Fruit fly (Drosophila melanogaster) whole organism, embryonic: ENCODE results near the gene H2.0.
A peak's percentile ranks its signal among the peaks of the same experiment; 100 is the strongest.

Source experiments
- Abd-B ChIP-seq: fragments of 200-800 bp; sonication (Bioruptor generic); optimal IDR thresholded peaks from 2 replicates; lab custom pipeline; 2018; ENCODE audit warnings: missing biosample characterization, mild to moderate bottlenecking, missing genetic modification characterization, moderate library complexity
- CG11085 ChIP-seq: fragments of 200-800 bp; sonication (Bioruptor generic); IDR thresholded peaks from 2 replicates; pipeline ENCODE4 v1.3.6; 2022; ENCODE audit warnings: missing biosample characterization, missing genetic modification characterization
- CG12155 ChIP-seq: fragments of 200-800 bp; sonication (Bioruptor generic); optimal IDR thresholded peaks from 3 replicates; lab custom pipeline; 2016; ENCODE audit warnings: missing biosample characterization, missing genetic modification characterization
- CG12299 ChIP-seq: fragments of 200-800 bp; sonication (Bioruptor generic); optimal IDR thresholded peaks from 2 replicates; lab custom pipeline; 2018; ENCODE audit warnings: missing biosample characterization, mild to moderate bottlenecking, missing genetic modification characterization
- CG13775 ChIP-seq: fragments of 200-800 bp; sonication (Bioruptor generic); optimal IDR thresholded peaks from 3 replicates; lab custom pipeline; 2017; ENCODE audit warnings: missing biosample characterization, mild to moderate bottlenecking, missing genetic modification characterization
- CG14014 ChIP-seq: fragments of 200-800 bp; sonication (Bioruptor generic); IDR thresholded peaks from 2 replicates; pipeline ENCODE4 v1.3.6; 2022; ENCODE audit warnings: missing biosample characterization, missing genetic modification characterization
- CG14667 ChIP-seq: fragments of 200-800 bp; sonication (Bioruptor generic); IDR thresholded peaks from 2 replicates; pipeline ENCODE4 v1.3.6; 2022; ENCODE audit warnings: missing biosample characterization, missing genetic modification characterization
- CG14710 ChIP-seq: fragments of 200-800 bp; sonication (Bioruptor generic); optimal IDR thresholded peaks from 3 replicates; lab custom pipeline; 2019; ENCODE audit warnings: missing biosample characterization, mild to moderate bottlenecking, missing genetic modification characterization, moderate library complexity
- CG1603 ChIP-seq: fragments of 200-800 bp; sonication (Bioruptor generic); optimal IDR thresholded peaks from 2 replicates; lab custom pipeline; 2019; ENCODE audit warnings: missing biosample characterization, mild to moderate bottlenecking, missing genetic modification characterization, moderate library complexity
- CG17829 ChIP-seq: fragments of 200-800 bp; optimal IDR thresholded peaks from 2 replicates; lab custom pipeline; 2019; ENCODE audit warnings: missing biosample characterization, mild to moderate bottlenecking, missing genetic modification characterization, moderate library complexity
- CG18619 ChIP-seq: fragments of 200-800 bp; sonication (Bioruptor generic); optimal IDR thresholded peaks from 3 replicates; lab custom pipeline; 2017; ENCODE audit warnings: missing biosample characterization, mild to moderate bottlenecking, missing genetic modification characterization
- CG18764 ChIP-seq: fragments of 200-800 bp; sonication (Bioruptor generic); optimal IDR thresholded peaks from 3 replicates; lab custom pipeline; 2016; ENCODE audit warnings: missing biosample characterization, missing genetic modification characterization
- CG2129 ChIP-seq: fragments of 200-800 bp; sonication (Bioruptor generic); IDR thresholded peaks from 2 replicates; pipeline ENCODE4 v1.3.6; 2022; ENCODE audit warnings: missing biosample characterization, missing genetic modification characterization; ENCODE audit not compliant: partially characterized antibody
- CG2678 ChIP-seq: fragments of 200-800 bp; sonication (Bioruptor generic); optimal IDR thresholded peaks from 3 replicates; lab custom pipeline; 2019; ENCODE audit warnings: missing biosample characterization, mild to moderate bottlenecking, missing genetic modification characterization, moderate library complexity
- CG30403 ChIP-seq: fragments of 200-800 bp; sonication (Bioruptor generic); optimal IDR thresholded peaks from 3 replicates; lab custom pipeline; 2016; ENCODE audit warnings: missing biosample characterization, missing genetic modification characterization
- CG33213 ChIP-seq: fragments of 200-800 bp; sonication (Bioruptor generic); optimal IDR thresholded peaks from 3 replicates; lab custom pipeline; 2016; ENCODE audit warnings: missing biosample characterization, missing genetic modification characterization
- CG3838 ChIP-seq: fragments of 200-800 bp; sonication (Bioruptor generic); optimal IDR thresholded peaks from 3 replicates; lab custom pipeline; 2016; ENCODE audit warnings: missing biosample characterization, missing genetic modification characterization
- CG4707 ChIP-seq: fragments of 200-800 bp; sonication (Bioruptor generic); optimal IDR thresholded peaks from 2 replicates; lab custom pipeline; 2018; ENCODE audit warnings: missing biosample characterization, mild to moderate bottlenecking, missing genetic modification characterization, moderate library complexity
- CG7745 ChIP-seq: fragments of 200-800 bp; sonication (Bioruptor generic); optimal IDR thresholded peaks from 2 replicates; lab custom pipeline; 2018; ENCODE audit warnings: missing biosample characterization, mild to moderate bottlenecking, missing genetic modification characterization, moderate library complexity
- CG9797 ChIP-seq: fragments of 200-800 bp; sonication (Bioruptor generic); optimal IDR thresholded peaks from 3 replicates; lab custom pipeline; 2018; ENCODE audit warnings: missing biosample characterization, mild to moderate bottlenecking, missing genetic modification characterization
- CkIIα-i1 ChIP-seq: fragments of 200-800 bp; sonication (Bioruptor generic); IDR thresholded peaks from 2 replicates; pipeline ENCODE4 v1.3.6; 2022; ENCODE audit warnings: missing biosample characterization, missing genetic modification characterization
- D ChIP-seq, 2 experiments: fragments of 200-800 bp in 1 of 2; fragments of >200 bp in 1 of 2; sonication (Bioruptor generic) in 1 of 2; optimal IDR thresholded peaks; 2 replicates in 1 of 2; 3 replicates in 1 of 2; lab custom pipeline; 2017; ENCODE audit warnings: mild to moderate bottlenecking in 1 of 2, missing biosample characterization in 1 of 2, missing genetic modification characterization in 1 of 2, missing genetic modification reagents in 1 of 2
- D19A ChIP-seq: fragments of 200-800 bp; optimal IDR thresholded peaks from 3 replicates; lab custom pipeline; 2019; ENCODE audit warnings: missing biosample characterization, mild to moderate bottlenecking, missing genetic modification characterization, moderate library complexity
- Dad ChIP-seq: fragments of 200-800 bp; sonication (Bioruptor generic); optimal IDR thresholded peaks from 3 replicates; lab custom pipeline; 2016; ENCODE audit warnings: missing biosample characterization, missing genetic modification characterization
- Dref ChIP-seq: fragments of 200-800 bp; sonication (Bioruptor generic); IDR thresholded peaks from 2 replicates; pipeline ENCODE4 v1.3.6; 2022; ENCODE audit warnings: missing biosample characterization, missing genetic modification characterization
- Drgx ChIP-seq: fragments of 200-800 bp; sonication (Bioruptor generic); IDR thresholded peaks from 2 replicates; pipeline ENCODE4 v1.3.6; 2022; ENCODE audit warnings: missing biosample characterization, missing genetic modification characterization
- Mad ChIP-seq: fragments of 200-800 bp; sonication (Bioruptor generic); optimal IDR thresholded peaks from 2 replicates; lab custom pipeline; 2016; ENCODE audit warnings: missing biosample characterization, missing genetic modification characterization
- Mrtf ChIP-seq: fragments of 200-800 bp; sonication (Bioruptor generic); IDR thresholded peaks from 3 replicates; pipeline ENCODE4 v1.3.6; 2022; ENCODE audit warnings: missing biosample characterization, missing genetic modification characterization
- Neu2 ChIP-seq: fragments of 200-800 bp; sonication (Bioruptor generic); optimal IDR thresholded peaks from 3 replicates; lab custom pipeline; 2016; ENCODE audit warnings: missing biosample characterization, missing genetic modification characterization, borderline replicate concordance
- Oaz ChIP-seq: fragments of 200-800 bp; sonication (Bioruptor generic); IDR thresholded peaks from 2 replicates; pipeline ENCODE4 v1.3.6; 2022; ENCODE audit warnings: missing biosample characterization, missing genetic modification characterization
- Rfx ChIP-seq: fragments of 200-800 bp; sonication (Bioruptor generic); IDR thresholded peaks from 2 replicates; pipeline ENCODE4 v1.3.6; 2022; ENCODE audit warnings: missing biosample characterization, missing genetic modification characterization
- ab ChIP-seq: fragments of 200-800 bp; sonication (Bioruptor generic); optimal IDR thresholded peaks from 2 replicates; lab custom pipeline; 2016; ENCODE audit warnings: missing biosample characterization, missing genetic modification characterization
- al ChIP-seq: fragments of 200-800 bp; sonication (Bioruptor generic); IDR thresholded peaks from 2 replicates; pipeline ENCODE4 v1.3.6; 2022; ENCODE audit warnings: missing biosample characterization, missing genetic modification characterization
- danr ChIP-seq: fragments of 200-800 bp; sonication (Bioruptor generic); IDR thresholded peaks from 2 replicates; pipeline ENCODE4 v1.3.6; 2022; ENCODE audit warnings: missing biosample characterization, missing genetic modification characterization
- dpn ChIP-seq, 2 experiments: fragments of 200-800 bp; sonication (Bioruptor generic); optimal IDR thresholded peaks; 3 replicates each; lab custom pipeline; 2016; ENCODE audit warnings: missing biosample characterization in 2 of 2, missing genetic modification characterization in 2 of 2
- exex ChIP-seq: fragments of 200-800 bp; sonication (Bioruptor generic); optimal IDR thresholded peaks from 4 replicates; lab custom pipeline; 2018; ENCODE audit warnings: missing biosample characterization, mild to moderate bottlenecking, missing genetic modification characterization, moderate library complexity
- gfzf ChIP-seq: fragments of 200-800 bp; sonication (Bioruptor generic); optimal IDR thresholded peaks from 2 replicates; lab custom pipeline; 2016; ENCODE audit warnings: missing biosample characterization, mild to moderate bottlenecking, missing genetic modification characterization, moderate library complexity
- gt ChIP-seq: fragments of 200-800 bp; sonication (Bioruptor generic); IDR thresholded peaks from 2 replicates; pipeline ENCODE4 v1.3.6; 2022; ENCODE audit warnings: missing biosample characterization, missing genetic modification characterization
- knrl ChIP-seq: fragments of 200-800 bp; sonication (Bioruptor generic); IDR thresholded peaks from 3 replicates; pipeline ENCODE4 v1.3.6; 2022; ENCODE audit warnings: missing biosample characterization, missing genetic modification characterization; ENCODE audit not compliant: partially characterized antibody
- lmd ChIP-seq: fragments of 200-800 bp; sonication (Bioruptor generic); IDR thresholded peaks from 2 replicates; pipeline ENCODE4 v1.3.6; 2022; ENCODE audit warnings: missing biosample characterization, missing genetic modification characterization
- lola ChIP-seq, 3 experiments: fragments of >200 bp in 2 of 3; fragments of 200-800 bp in 1 of 3; sonication (Bioruptor generic) in 1 of 3; optimal IDR thresholded peaks; 2 replicates each; lab custom pipeline; 2017 to 2019; ENCODE audit warnings: missing biosample characterization in 3 of 3, missing genetic modification characterization in 3 of 3, mild to moderate bottlenecking in 1 of 3, moderate library complexity in 1 of 3
- mld ChIP-seq: fragments of 200-800 bp; sonication (Bioruptor generic); IDR thresholded peaks from 3 replicates; pipeline ENCODE4 v1.3.6; 2022; ENCODE audit warnings: missing biosample characterization, missing genetic modification characterization; ENCODE audit not compliant: partially characterized antibody
- nau ChIP-seq: fragments of 200-800 bp; sonication (Bioruptor generic); optimal IDR thresholded peaks from 3 replicates; lab custom pipeline; 2017; ENCODE audit warnings: missing biosample characterization, mild to moderate bottlenecking, missing genetic modification characterization, missing genetic modification reagents
- p53 ChIP-seq: fragments of 200-800 bp; sonication (Bioruptor generic); optimal IDR thresholded peaks from 2 replicates; lab custom pipeline; 2016; ENCODE audit warnings: missing biosample characterization, missing genetic modification characterization
- slp2 ChIP-seq: fragments of 200-800 bp; sonication (Bioruptor generic); optimal IDR thresholded peaks from 2 replicates; lab custom pipeline; 2016; ENCODE audit warnings: missing biosample characterization, missing genetic modification characterization
- sr ChIP-seq: fragments of 200-800 bp; sonication (Bioruptor generic); IDR thresholded peaks from 3 replicates; pipeline ENCODE4 v1.3.6; 2022; ENCODE audit warnings: missing biosample characterization, missing genetic modification characterization
- ttk ChIP-seq: fragments of 200-800 bp; sonication (Bioruptor generic); IDR thresholded peaks from 2 replicates; pipeline ENCODE4 v2.1.2; 2022; ENCODE audit warnings: missing biosample characterization, missing genetic modification characterization
- vvl ChIP-seq: fragments of 200-800 bp; sonication (Bioruptor generic); IDR thresholded peaks from 2 replicates; pipeline ENCODE4 v1.3.6; 2022; ENCODE audit warnings: missing biosample characterization, missing genetic modification characterization
- wor ChIP-seq: fragments of 200-800 bp; sonication (Bioruptor generic); IDR thresholded peaks from 2 replicates; pipeline ENCODE4 v1.3.6; 2022; ENCODE audit warnings: missing biosample characterization, missing genetic modification characterization
- zen ChIP-seq: fragments of 200-800 bp; sonication (Bioruptor generic); optimal IDR thresholded peaks from 3 replicates; lab custom pipeline; 2018; ENCODE audit warnings: missing biosample characterization, mild to moderate bottlenecking, missing genetic modification characterization, moderate library complexity

Gene H2.0

DNA sequence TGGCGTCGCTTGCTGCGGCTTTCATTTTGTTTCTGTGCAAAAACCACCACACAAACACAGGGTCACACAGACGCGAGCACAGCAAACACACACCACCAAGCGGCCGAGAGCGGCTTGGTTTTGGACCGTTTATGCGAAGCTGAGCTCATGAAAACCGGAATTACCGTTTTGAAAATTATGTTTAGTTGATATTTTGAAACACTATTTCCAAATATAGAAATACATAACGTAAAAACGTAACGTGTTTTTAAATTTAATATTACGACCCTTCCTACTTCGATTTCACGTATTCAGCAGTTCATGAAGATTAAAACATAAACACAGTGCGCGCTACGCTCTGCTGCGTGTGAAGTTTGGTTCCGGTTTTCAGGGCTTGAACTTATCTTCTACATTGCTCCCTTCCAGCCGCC, 32.0 kb upstream of the H2.0 start (continued):
- TF ChIP-seq zen (tag; lab: Kevin White, UChicago) (peak; percentile 88), dpn (GFP tag; optimal IDR thresholded peaks at IDR 0.05; lab: Kevin White, UChicago) (peak; percentile 94), CG3838 (GFP tag; lab: Kevin White, UChicago) (peak; percentile 82), CG17829 (tag; lab: Kevin White, UChicago) (peak; percentile 97), CkIIα-i1 (GFP tag; lab: Robert Waterston, UW) (peak; percentile 36; the same call in 1 of the 2 replicates), vvl (GFP tag; lab: Robert Waterston, UW) (peak; percentile 99), p53 (GFP tag; lab: Kevin White, UChicago) (peak; percentile 90), Rfx (GFP tag; lab: Robert Waterston, UW) (peak; percentile 97), CG14710 (tag; lab: Kevin White, UChicago) (peak; percentile 94), CG2678 (peak; percentile 98), exex (tag; lab: Kevin White, UChicago) (peak; percentile 82), gfzf (GFP tag; lab: Kevin White, UChicago) (no peak), CG2129 (no peak), Mad (peak; percentile 91), al (peak; percentile 69), CG12299 (tag; lab: Kevin White, UChicago) (peak; percentile 97), sr (GFP tag; lab: Robert Waterston, UW) (peak; percentile 75; the same call in 2 of the 3 replicates), gt (peak; percentile 66; the same call in 1 of the 2 replicates), mld (GFP tag; lab: Robert Waterston, UW) (no peak), CG11085 (GFP tag; lab: Robert Waterston, UW) (peak; percentile 50; the same call in 1 of the 2 replicates), ttk (GFP tag; lab: Robert Waterston, UW) (peak; percentile 92), CG13775 (GFP tag; lab: Kevin White, UChicago) (peak; percentile 95), CG14667 (GFP tag; lab: Robert Waterston, UW) (peak; percentile 35; the same call in 1 of the 2 replicates), CG9797 (GFP tag; lab: Kevin White, UChicago) (peak; percentile 38), CG12155 (GFP tag; lab: Kevin White, UChicago) (peak; percentile 89), D (optimal IDR thresholded peaks at IDR 0.05; lab: Kevin White, UChicago) (no peak), D (GFP tag; optimal IDR thresholded peaks at IDR 0.05; lab: Kevin White, UChicago) (peak; percentile 93), Dad (peak; percentile 97), Drgx (GFP tag; lab: Robert Waterston, UW) (peak; percentile 96), Dref (GFP tag; lab: Robert Waterston, UW) (0 out of 2 replicates have a peak, but pooled peaks have one; percentile 20), ab (GFP tag; lab: Kevin White, UChicago) (peak; percentile 60), slp2 (GFP tag; lab: Kevin White, UChicago) (peak; percentile 83), Mrtf (GFP tag; lab: Robert Waterston, UW) (peak; percentile 94), CG18764 (peak; percentile 85), Abd-B (GFP tag; lab: Kevin White, UChicago) (peak; percentile 73), knrl (GFP tag; lab: Robert Waterston, UW) (no peak), D19A (peak; percentile 95), lola (GFP tag; optimal IDR thresholded peaks at IDR 0.05; lab: Kevin White, UChicago) (peak in 1 of 3 experiments; percentile 95), CG14014 (GFP tag; lab: Robert Waterston, UW) (peak; percentile 96), lmd (GFP tag; lab: Robert Waterston, UW) (peak; percentile 92), CG33213 (GFP tag; lab: Kevin White, UChicago) (peak; percentile 96), Oaz (GFP tag; lab: Robert Waterston, UW) (peak; percentile 90), CG1603 (tag; lab: Kevin White, UChicago) (peak; percentile 97), CG30403 (GFP tag; lab: Kevin White, UChicago) (peak; percentile 96), CG4707 (peak; percentile 89), CG7745 (peak; percentile 40), wor (GFP tag; lab: Robert Waterston, UW) (peak; percentile 91), nau (GFP tag; lab: Kevin White, UChicago) (no peak), danr (GFP tag; lab: Robert Waterston, UW) (peak; percentile 37; the same call in 1 of the 2 replicates), Neu2 (peak; percentile 58), CG18619 (GFP tag; lab: Kevin White, UChicago) (peak; percentile 95)
